Fruit fly (Drosophila melanogaster) whole organism, embryonic: ENCODE data around the gene Theg.

Experiments
- BtbVII ChIP-seq: fragments of 200-800 bp; sonication (Bioruptor generic); optimal IDR thresholded peaks from 3 replicates; lab custom pipeline; 2017; ENCODE audit warnings: missing biosample characterization, mild to moderate bottlenecking, missing genetic modification characterization
- CG10209 ChIP-seq: fragments of 200-800 bp; sonication (Bioruptor generic); optimal IDR thresholded peaks from 3 replicates; lab custom pipeline; 2017; ENCODE audit warnings: missing biosample characterization, mild to moderate bottlenecking, missing genetic modification characterization, missing genetic modification reagents
- CG1024 ChIP-seq: fragments of 200-800 bp; sonication (Bioruptor generic); IDR thresholded peaks from 2 replicates; pipeline ENCODE4 v1.3.6; 2022; ENCODE audit warnings: missing biosample characterization, missing genetic modification characterization
- CG11247 ChIP-seq: fragments of 200-800 bp; sonication (Bioruptor generic); IDR thresholded peaks from 2 replicates; pipeline ENCODE4 v1.3.6; 2022; ENCODE audit warnings: missing biosample characterization, missing genetic modification characterization
- CG12942 ChIP-seq: fragments of 200-800 bp; sonication (Bioruptor generic); optimal IDR thresholded peaks from 3 replicates; lab custom pipeline; 2016; ENCODE audit warnings: missing biosample characterization, missing genetic modification characterization
- CG15601 ChIP-seq: fragments of 200-800 bp; sonication (Bioruptor generic); optimal IDR thresholded peaks from 3 replicates; lab custom pipeline; 2019; ENCODE audit warnings: missing biosample characterization, mild to moderate bottlenecking, missing genetic modification characterization, moderate library complexity
- CG17568 ChIP-seq: fragments of 200-800 bp; sonication (Bioruptor generic); optimal IDR thresholded peaks from 2 replicates; lab custom pipeline; 2018; ENCODE audit warnings: missing biosample characterization, mild to moderate bottlenecking, missing genetic modification characterization, moderate library complexity
- CG18011 ChIP-seq: fragments of 200-800 bp; sonication (Bioruptor generic); optimal IDR thresholded peaks from 2 replicates; lab custom pipeline; 2017; ENCODE audit warnings: missing biosample characterization, missing genetic modification characterization, mild to moderate bottlenecking, moderate library complexity, missing genotype
- CG2120 ChIP-seq: fragments of 200-800 bp; sonication (Bioruptor generic); optimal IDR thresholded peaks from 3 replicates; lab custom pipeline; 2016; ENCODE audit warnings: missing biosample characterization, missing genetic modification characterization
- CG34376 ChIP-seq: fragments of 200-800 bp; sonication (Bioruptor generic); optimal IDR thresholded peaks from 2 replicates; lab custom pipeline; 2018; ENCODE audit warnings: missing biosample characterization, mild to moderate bottlenecking, missing genetic modification characterization
- CG34422 ChIP-seq: fragments of 200-800 bp; sonication (Bioruptor generic); IDR thresholded peaks from 3 replicates; pipeline ENCODE4 v1.3.6; 2022; ENCODE audit warnings: missing biosample characterization, missing genetic modification characterization
- CG4360 ChIP-seq: fragments of 200-800 bp; sonication (Bioruptor generic); IDR thresholded peaks from 2 replicates; pipeline ENCODE4 v1.3.6; 2022; ENCODE audit warnings: missing biosample characterization, missing genetic modification characterization
- CG4730 ChIP-seq: fragments of 200-800 bp; sonication (Bioruptor generic); IDR thresholded peaks from 2 replicates; pipeline ENCODE4 v1.3.6; 2022; ENCODE audit warnings: missing biosample characterization, missing genetic modification characterization
- CG6254 ChIP-seq: fragments of 200-800 bp; sonication (Bioruptor generic); optimal IDR thresholded peaks from 3 replicates; lab custom pipeline; 2017; ENCODE audit warnings: mild to moderate bottlenecking, missing biosample characterization, missing genetic modification reagents, missing genetic modification characterization
- CG7839 ChIP-seq: fragments of 200-800 bp; sonication (Bioruptor generic); optimal IDR thresholded peaks from 3 replicates; lab custom pipeline; 2018; ENCODE audit warnings: missing biosample characterization, mild to moderate bottlenecking, missing genetic modification characterization, moderate library complexity
- CG8089 ChIP-seq: fragments of 200-800 bp; sonication (Bioruptor generic); optimal IDR thresholded peaks from 3 replicates; lab custom pipeline; 2016; ENCODE audit warnings: missing biosample characterization, missing genetic modification characterization
- CG8290 ChIP-seq, 3 experiments: fragments of 200-800 bp; sonication (Bioruptor generic); optimal IDR thresholded peaks; 2 replicates each; lab custom pipeline; 2016 to 2019; ENCODE audit warnings: missing biosample characterization in 3 of 3, missing genetic modification characterization in 3 of 3, mild to moderate bottlenecking in 2 of 3, moderate library complexity in 1 of 3
- CG8765 ChIP-seq: fragments of 200-800 bp; sonication (Bioruptor generic); IDR thresholded peaks from 2 replicates; pipeline ENCODE4 v1.3.6; 2022; ENCODE audit warnings: missing biosample characterization, missing genetic modification characterization
- CG9797 ChIP-seq: fragments of 200-800 bp; sonication (Bioruptor generic); optimal IDR thresholded peaks from 3 replicates; lab custom pipeline; 2018; ENCODE audit warnings: missing biosample characterization, mild to moderate bottlenecking, missing genetic modification characterization
- CTCF ChIP-seq: fragments of 200-800 bp; sonication (Bioruptor generic); optimal IDR thresholded peaks from 2 replicates; lab custom pipeline; 2017; ENCODE audit warnings: missing biosample characterization, mild to moderate bottlenecking, missing genetic modification characterization, moderate library complexity
- E2f1 ChIP-seq: fragments of 200-800 bp; sonication (Bioruptor generic); IDR thresholded peaks from 2 replicates; pipeline ENCODE4 v1.3.6; 2022; ENCODE audit warnings: missing biosample characterization, missing genetic modification characterization
- Ets97D ChIP-seq: fragments of 200-800 bp; sonication (Bioruptor generic); optimal IDR thresholded peaks from 3 replicates; lab custom pipeline; 2016; ENCODE audit warnings: missing biosample characterization, missing genetic modification characterization
- HLHmδ ChIP-seq: fragments of 200-800 bp; sonication (Bioruptor generic); optimal IDR thresholded peaks from 2 replicates; lab custom pipeline; 2018; ENCODE audit warnings: missing biosample characterization, mild to moderate bottlenecking, missing genetic modification characterization, moderate library complexity
- HmgZ ChIP-seq: fragments of 200-800 bp; sonication (Bioruptor generic); optimal IDR thresholded peaks from 2 replicates; lab custom pipeline; 2018; ENCODE audit warnings: missing biosample characterization, mild to moderate bottlenecking, missing genetic modification characterization
- Hr51 ChIP-seq, 2 experiments: fragments of 200-800 bp; sonication (Bioruptor generic); optimal IDR thresholded peaks; 2 replicates in 1 of 2; 3 replicates in 1 of 2; lab custom pipeline; 2016 to 2018; ENCODE audit warnings: missing biosample characterization in 2 of 2, missing genetic modification characterization in 2 of 2, mild to moderate bottlenecking in 1 of 2, moderate library complexity in 1 of 2
- Med ChIP-seq: fragments of 200-800 bp; sonication (Bioruptor generic); peaks from one replicate; lab custom pipeline; 2016; ENCODE audit warnings: missing biosample characterization, missing genetic modification characterization, mild to moderate bottlenecking, inconsistent platforms, moderate library complexity
- Oli ChIP-seq: fragments of 200-800 bp; sonication (Bioruptor generic); optimal IDR thresholded peaks from 2 replicates; lab custom pipeline; 2018; ENCODE audit warnings: missing biosample characterization, mild to moderate bottlenecking, missing genetic modification characterization, moderate library complexity
- Ptx1 ChIP-seq: fragments of 200-800 bp; sonication (Bioruptor generic); IDR thresholded peaks from 2 replicates; pipeline ENCODE4 v1.3.6; 2022; ENCODE audit warnings: missing biosample characterization, missing genetic modification characterization
- YL-1 ChIP-seq: fragments of 200-800 bp; sonication (Bioruptor generic); optimal IDR thresholded peaks from 3 replicates; lab custom pipeline; 2017; ENCODE audit warnings: missing biosample characterization, mild to moderate bottlenecking, missing genetic modification characterization
- ase ChIP-seq: fragments of 200-800 bp; sonication (Bioruptor generic); IDR thresholded peaks from 3 replicates; pipeline ENCODE4 v1.3.6; 2022; ENCODE audit warnings: missing biosample characterization, missing genetic modification characterization
- br ChIP-seq: fragments of >200 bp; optimal IDR thresholded peaks from 2 replicates; lab custom pipeline; 2017
- dati ChIP-seq: fragments of 200-800 bp; sonication (Bioruptor generic); IDR thresholded peaks from 2 replicates; pipeline ENCODE4 v1.3.6; 2022; ENCODE audit warnings: missing biosample characterization, missing genetic modification characterization
- dysf ChIP-seq: fragments of 200-800 bp; sonication (Bioruptor generic); IDR thresholded peaks from 3 replicates; pipeline ENCODE4 v1.3.6; 2022; ENCODE audit warnings: missing biosample characterization, missing genetic modification characterization
- gce ChIP-seq: fragments of 200-800 bp; sonication (Bioruptor generic); IDR thresholded peaks from 3 replicates; pipeline ENCODE4 v1.3.6; 2022; ENCODE audit warnings: missing biosample characterization, missing genetic modification characterization
- gro ChIP-seq: fragments of 200-800 bp; sonication (Bioruptor generic); optimal IDR thresholded peaks from 2 replicates; lab custom pipeline; 2016; ENCODE audit warnings: missing biosample characterization, missing genetic modification characterization
- gsb ChIP-seq: fragments of 200-800 bp; sonication (Bioruptor generic); IDR thresholded peaks from 2 replicates; pipeline ENCODE4 v1.3.6; 2022; ENCODE audit warnings: missing biosample characterization, missing genetic modification characterization
- inv ChIP-seq: fragments of 200-800 bp; sonication (Bioruptor generic); IDR thresholded peaks from 2 replicates; pipeline ENCODE4 v1.3.6; 2022; ENCODE audit warnings: missing biosample characterization, missing genetic modification characterization; ENCODE audit not compliant: partially characterized antibody
- lab ChIP-seq: fragments of 200-800 bp; sonication (Bioruptor generic); optimal IDR thresholded peaks from 3 replicates; lab custom pipeline; 2017; ENCODE audit warnings: missing biosample characterization, missing genetic modification characterization, mild to moderate bottlenecking, moderate library complexity, missing genetic modification reagents
- mirr ChIP-seq: fragments of 200-800 bp; sonication (Bioruptor generic); optimal IDR thresholded peaks from 3 replicates; lab custom pipeline; 2018; ENCODE audit warnings: missing biosample characterization, mild to moderate bottlenecking, missing genetic modification characterization
- mld ChIP-seq: fragments of 200-800 bp; sonication (Bioruptor generic); IDR thresholded peaks from 3 replicates; pipeline ENCODE4 v1.3.6; 2022; ENCODE audit warnings: missing biosample characterization, missing genetic modification characterization; ENCODE audit not compliant: partially characterized antibody
- pb ChIP-seq: fragments of 200-800 bp; sonication (Bioruptor generic); optimal IDR thresholded peaks from 3 replicates; lab custom pipeline; 2016; ENCODE audit warnings: missing biosample characterization, missing genetic modification characterization
- pfk ChIP-seq: fragments of 200-800 bp; sonication (Bioruptor generic); optimal IDR thresholded peaks from 2 replicates; lab custom pipeline; 2018; ENCODE audit warnings: missing biosample characterization, mild to moderate bottlenecking, missing genetic modification characterization, moderate library complexity
- prd ChIP-seq, 3 experiments: fragments of >200 bp in 2 of 3; fragments of 200-800 bp in 1 of 3; sonication (Bioruptor generic) in 1 of 3; optimal IDR thresholded peaks in 2 of 3; IDR thresholded peaks in 1 of 3; 2 replicates in 2 of 3; 3 replicates in 1 of 3; pipeline versions ENCODE4 v1.3.6 to Lab custom; 2017 to 2022; ENCODE audit warnings: missing biosample characterization in 1 of 3, missing genetic modification characterization in 1 of 3
- ro ChIP-seq: fragments of 200-800 bp; sonication (Bioruptor generic); IDR thresholded peaks from 2 replicates; pipeline ENCODE4 v1.3.6; 2022; ENCODE audit warnings: missing biosample characterization, missing genetic modification characterization
- sens-2 ChIP-seq: fragments of 200-800 bp; sonication (Bioruptor generic); IDR thresholded peaks from 2 replicates; pipeline ENCODE4 v1.3.6; 2022; ENCODE audit warnings: missing biosample characterization, missing genetic modification characterization
- so ChIP-seq: fragments of 200-800 bp; sonication (Bioruptor generic); IDR thresholded peaks from 3 replicates; pipeline ENCODE4 v1.3.6; 2022; ENCODE audit warnings: missing biosample characterization, missing genetic modification characterization
- tap ChIP-seq: fragments of 200-800 bp; optimal IDR thresholded peaks from 3 replicates; lab custom pipeline; 2019; ENCODE audit warnings: missing biosample characterization, mild to moderate bottlenecking, missing genetic modification characterization, moderate library complexity
- tll ChIP-seq, 2 experiments: fragments of 200-800 bp in 1 of 2; fragments of >200 bp in 1 of 2; sonication (Bioruptor generic) in 1 of 2; optimal IDR thresholded peaks; 2 replicates each; lab custom pipeline; 2017 to 2019; ENCODE audit warnings: missing biosample characterization in 2 of 2, missing genetic modification characterization in 2 of 2, mild to moderate bottlenecking in 1 of 2, moderate library complexity in 1 of 2
- usp ChIP-seq: fragments of >200 bp; optimal IDR thresholded peaks from 2 replicates; lab custom pipeline; 2017; ENCODE audit warnings: missing biosample characterization, missing genetic modification characterization

Theg gene

dm6 chr3R:22049134-22049796 is 34.8 kb downstream of the Theg start (continued):
- TF ChIP-seq mirr (no peak), inv (GFP tag; lab: Robert Waterston, UW) (no peak), prd (optimal IDR thresholded peaks at IDR 0.05; lab: Kevin White, UChicago) (no peak), prd (GFP tag; IDR thresholded peaks at IDR 0.05; lab: Robert Waterston, UW) (peak; percentile 89), CG8765 (peak; percentile 66; the same call in 1 of the 2 replicates), YL-1 (GFP tag; lab: Kevin White, UChicago) (no peak), Med (GFP tag; lab: Kevin White, UChicago) (peak; percentile 97), mld (no peak), usp (GFP tag; lab: Kevin White, UChicago) (no peak), CG1024 (GFP tag; lab: Robert Waterston, UW) (peak; percentile 51), CG11247 (GFP tag; lab: Robert Waterston, UW) (peak; percentile 66), lab (GFP tag; lab: Kevin White, UChicago) (peak; percentile 92), so (GFP tag; lab: Robert Waterston, UW) (peak; percentile 82), CG12942 (GFP tag; lab: Kevin White, UChicago) (peak; percentile 58), tll (GFP tag; optimal IDR thresholded peaks at IDR 0.05; lab: Kevin White, UChicago) (no peak), CG7839 (tag; lab: Kevin White, UChicago) (peak; percentile 85), pfk (GFP tag; lab: Kevin White, UChicago) (no peak), CG17568 (GFP tag; lab: Kevin White, UChicago) (peak; percentile 62), CG10209 (GFP tag; lab: Kevin White, UChicago) (peak; percentile 75), CG2120 (GFP tag; lab: Kevin White, UChicago) (peak; percentile 83), CG34376 (GFP tag; lab: Kevin White, UChicago) (no peak), CG15601 (tag; lab: Kevin White, UChicago) (peak; percentile 58), dysf (GFP tag; lab: Robert Waterston, UW) (peak; percentile 87), sens-2 (peak; percentile 67), br (lab: Kevin White, UChicago) (no peak), CG18011 (GFP tag; lab: Kevin White, UChicago) (peak; percentile 51), BtbVII (peak; percentile 73), tap (peak; percentile 80), CG8290 (GFP tag; optimal IDR thresholded peaks at IDR 0.05; lab: Kevin White, UChicago) (peak; percentile 45), CG8290 (tag; optimal IDR thresholded peaks at IDR 0.05; lab: Kevin White, UChicago) (peak in 1 of 2 experiments; percentile 86), CG34422 (GFP tag; lab: Robert Waterston, UW) (peak; percentile 77), Hr51 (GFP tag; optimal IDR thresholded peaks at IDR 0.05; lab: Kevin White, UChicago) (peak; percentile 35 to 83), gsb (peak; percentile 58), gce (GFP tag; lab: Robert Waterston, UW) (0 out of 3 replicates have a peak, but pooled peaks have one; percentile 38), CG9797 (GFP tag; lab: Kevin White, UChicago) (no peak), CG8089 (GFP tag; lab: Kevin White, UChicago) (peak; percentile 53), dati (GFP tag; lab: Robert Waterston, UW) (peak; percentile 48; the same call in 1 of the 2 replicates), Oli (tag; lab: Kevin White, UChicago) (peak; percentile 81), Ptx1 (GFP tag; lab: Robert Waterston, UW) (peak; percentile 89), CTCF (GFP tag; lab: Kevin White, UChicago) (peak; percentile 16), ase (GFP tag; lab: Robert Waterston, UW) (peak; percentile 77; the same call in 2 of the 3 replicates), CG4360 (no peak), ro (GFP tag; lab: Robert Waterston, UW) (no peak), gro (GFP tag; lab: Kevin White, UChicago) (peak; percentile 82), HmgZ (tag; lab: Kevin White, UChicago) (peak; percentile 78), pb (GFP tag; lab: Kevin White, UChicago) (peak; percentile 64), CG6254 (GFP tag; lab: Kevin White, UChicago) (peak; percentile 76), CG4730 (GFP tag; lab: Robert Waterston, UW) (peak; percentile 77), HLHmδ (GFP tag; lab: Kevin White, UChicago) (peak; percentile 12), Ets97D (GFP tag; lab: Kevin White, UChicago) (no peak), E2f1 (GFP tag; lab: Robert Waterston, UW) (peak; percentile 82)
